Fruit fly (Drosophila melanogaster) whole organism, pupa: Measurements from ENCODE around the gene skd.

Experiments
- CG15710 ChIP-seq: fragments of 200-800 bp; sonication (Bioruptor generic); optimal IDR thresholded peaks from 2 replicates; lab custom pipeline; 2018; ENCODE audit warnings: missing biosample characterization, mild to moderate bottlenecking, missing genetic modification characterization, moderate library complexity
- CG17806 ChIP-seq: fragments of 200-800 bp; sonication (Bioruptor generic); optimal IDR thresholded peaks from 2 replicates; lab custom pipeline; 2018; ENCODE audit warnings: missing biosample characterization, mild to moderate bottlenecking, missing genetic modification characterization, moderate library complexity
- CG8159 ChIP-seq: fragments of 200-800 bp; sonication (Bioruptor generic); optimal IDR thresholded peaks from 3 replicates; lab custom pipeline; 2018; ENCODE audit warnings: missing biosample characterization, mild to moderate bottlenecking, missing genetic modification characterization, moderate library complexity
- fd96Ca ChIP-seq: fragments of 200-800 bp; sonication (Bioruptor generic); IDR thresholded peaks from 3 replicates; pipeline ENCODE4 v1.3.6; 2022; ENCODE audit warnings: missing biosample characterization, missing genetic modification characterization

- TF ChIP-seq CG8159 (tag; lab: Kevin White, UChicago) (no peak), CG17806 (tag; lab: Kevin White, UChicago) (no peak), CG15710 (tag; lab: Kevin White, UChicago) (no peak), fd96Ca (no peak)
Observed at dm6 chr3L:20982544-20982943, 44.7 kb downstream of the skd start.
